Worm (Caenorhabditis elegans): ENCODE measurements around the gene K02B2.6.

The K02B2.6 gene

DNA sequence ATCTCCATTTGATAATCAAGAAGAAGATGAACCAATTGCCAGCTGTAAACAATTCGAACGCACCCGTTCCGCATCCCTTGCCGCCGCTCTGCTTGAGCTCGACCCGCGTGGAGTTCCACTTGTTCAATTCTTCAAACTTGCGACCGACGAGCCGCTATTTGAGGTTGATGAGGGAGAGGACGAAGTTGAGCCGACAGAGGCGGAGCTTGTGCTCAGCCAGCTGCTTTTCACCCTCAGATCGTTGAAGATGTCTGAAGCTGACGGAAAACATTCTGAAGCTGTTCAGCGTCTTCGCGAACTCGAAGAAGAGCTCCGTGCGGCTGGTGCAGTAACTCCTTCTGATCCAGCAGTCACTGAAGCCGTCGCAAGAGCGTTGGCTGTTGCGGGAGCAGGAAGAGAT lies 23.8 kb upstream of the K02B2.6 start:
- TF ChIP-seq nhr-43 (tag; optimal IDR thresholded peaks at IDR 0.05; ENCODE audit: poor library complexity, severe bottlenecking) (no peak), egl-27 (tag; optimal IDR thresholded peaks at IDR 0.05) (no peak), skn-1 (tag; optimal IDR thresholded peaks at IDR 0.05) (no peak), ztf-11 (tag; optimal IDR thresholded peaks at IDR 0.05) (no peak), nhr-23 (tag; optimal IDR thresholded peaks at IDR 0.05) (no peak), pha-4 (tag; optimal IDR thresholded peaks at IDR 0.05) (no peak), fos-1 (tag; optimal IDR thresholded peaks at IDR 0.05) (no peak), sea-2 (GFP tag; optimal IDR thresholded peaks at IDR 0.05) (no peak), pqm-1 (tag; optimal IDR thresholded peaks at IDR 0.05) (no peak), lin-39 (tag; optimal IDR thresholded peaks at IDR 0.05) (no peak), nhr-12 (tag; optimal IDR thresholded peaks at IDR 0.05) (no peak), ceh-16 (tag; optimal IDR thresholded peaks at IDR 0.05) (no peak), elt-2 (tag; optimal IDR thresholded peaks at IDR 0.05) (no peak), nhr-67 (tag; optimal IDR thresholded peaks at IDR 0.05) (no peak), ztf-4 (tag; optimal IDR thresholded peaks at IDR 0.05) (no peak), hmg-11 (tag; optimal IDR thresholded peaks at IDR 0.05) (no peak), aly-2 (tag; optimal IDR thresholded peaks at IDR 0.05) (peak; percentile 1), ama-1 (optimal IDR thresholded peaks at IDR 0.05) (peak; percentile 39)

DNA sequence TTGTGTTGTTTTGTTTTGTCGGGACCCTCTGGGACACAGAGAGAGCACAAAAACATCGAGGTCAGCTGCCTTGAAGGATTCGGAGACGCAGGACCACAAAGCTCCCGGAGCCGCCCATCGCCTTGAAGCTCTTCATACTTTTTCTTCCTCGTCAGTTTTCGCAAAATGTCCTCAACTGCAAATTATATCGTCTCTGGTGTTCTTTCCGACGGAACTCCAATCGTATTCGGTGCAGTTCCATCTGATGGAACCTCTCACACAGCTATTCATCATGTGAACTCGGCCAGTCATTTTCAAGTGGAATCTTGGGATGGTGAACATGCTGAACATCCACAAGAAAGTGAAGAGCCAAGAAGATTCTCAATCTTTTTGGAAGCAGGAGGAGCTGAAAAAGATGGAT lies 23.4 kb upstream of the K02B2.6 start:
- TF ChIP-seq lin-39 (tag; optimal IDR thresholded peaks at IDR 0.05) (peak; percentile 8), aly-2 (tag; optimal IDR thresholded peaks at IDR 0.05) (no peak)

DNA sequence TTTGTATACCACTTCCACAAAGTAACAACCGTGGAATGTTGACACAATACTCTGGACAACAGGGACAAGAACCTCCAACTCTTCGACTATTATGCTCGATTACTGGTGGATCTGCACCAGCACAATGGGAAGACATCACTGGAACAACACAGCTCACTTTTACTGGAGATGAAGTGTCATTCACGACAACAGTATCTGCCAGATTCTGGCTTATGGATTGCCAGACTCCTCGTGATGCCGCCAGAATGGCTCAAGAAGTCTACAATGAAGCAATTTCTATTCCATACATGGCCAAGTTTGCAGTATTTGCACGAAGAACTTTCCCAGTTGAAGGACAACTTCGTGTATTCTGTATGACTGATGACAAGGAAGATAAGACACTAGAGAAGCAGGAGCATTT lies 21.1 kb upstream of the K02B2.6 start:
- TF ChIP-seq ceh-9 (tag; optimal IDR thresholded peaks at IDR 0.05) (no peak), snpc-4 (tag; optimal IDR thresholded peaks at IDR 0.05) (no peak), nhr-76 (tag; optimal IDR thresholded peaks at IDR 0.05) (no peak), egl-27 (tag; optimal IDR thresholded peaks at IDR 0.05) (no peak), fkh-2 (tag; optimal IDR thresholded peaks at IDR 0.05) (no peak), pha-4 (tag; optimal IDR thresholded peaks at IDR 0.05) (no peak), nhr-25 (tag; optimal IDR thresholded peaks at IDR 0.05) (no peak), unc-39 (tag; optimal IDR thresholded peaks at IDR 0.05) (no peak), mml-1 (tag; optimal IDR thresholded peaks at IDR 0.05) (no peak), ama-1 (optimal IDR thresholded peaks at IDR 0.05) (no peak), nhr-23 (tag; optimal IDR thresholded peaks at IDR 0.05) (no peak)

DNA sequence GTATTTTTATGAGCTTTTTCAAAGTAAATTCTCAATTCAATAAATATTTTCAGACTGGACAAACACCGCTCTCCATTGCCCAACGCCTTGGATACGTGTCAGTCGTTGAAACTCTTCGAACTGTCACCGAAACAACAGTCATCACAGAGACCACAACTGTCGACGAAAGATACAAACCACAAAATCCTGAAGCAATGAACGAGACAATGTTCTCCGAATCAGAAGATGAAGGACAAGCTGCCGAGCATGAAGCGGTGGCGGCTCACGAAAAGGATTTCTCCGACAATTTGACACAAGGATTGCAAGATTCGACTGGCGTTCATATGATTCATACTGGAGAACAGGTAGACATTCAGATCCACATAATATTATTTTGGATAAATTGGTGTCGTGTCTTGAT lies 17.7 kb upstream of the K02B2.6 start:
- TF ChIP-seq hmg-11 (tag; optimal IDR thresholded peaks at IDR 0.05) (no peak), daf-12 (tag; optimal IDR thresholded peaks at IDR 0.05) (no peak), pqm-1 (tag; optimal IDR thresholded peaks at IDR 0.05) (no peak), elt-1 (tag; optimal IDR thresholded peaks at IDR 0.05) (no peak), elt-2 (tag; optimal IDR thresholded peaks at IDR 0.05) (no peak), fkh-10 (GFP tag; optimal IDR thresholded peaks at IDR 0.05) (no peak), nhr-77 (tag; optimal IDR thresholded peaks at IDR 0.05) (no peak), ZK546.5 (tag; optimal IDR thresholded peaks at IDR 0.05) (no peak), nhr-28 (tag; optimal IDR thresholded peaks at IDR 0.05) (no peak), lsy-12 (tag; optimal IDR thresholded peaks at IDR 0.05) (no peak), nhr-43 (tag; optimal IDR thresholded peaks at IDR 0.05; ENCODE audit: poor library complexity, severe bottlenecking) (no peak), nhr-67 (tag; optimal IDR thresholded peaks at IDR 0.05) (no peak), ama-1 (optimal IDR thresholded peaks at IDR 0.05) (no peak), ceh-28 (tag; optimal IDR thresholded peaks at IDR 0.05) (no peak), skn-1 (tag; optimal IDR thresholded peaks at IDR 0.05) (no peak)

DNA sequence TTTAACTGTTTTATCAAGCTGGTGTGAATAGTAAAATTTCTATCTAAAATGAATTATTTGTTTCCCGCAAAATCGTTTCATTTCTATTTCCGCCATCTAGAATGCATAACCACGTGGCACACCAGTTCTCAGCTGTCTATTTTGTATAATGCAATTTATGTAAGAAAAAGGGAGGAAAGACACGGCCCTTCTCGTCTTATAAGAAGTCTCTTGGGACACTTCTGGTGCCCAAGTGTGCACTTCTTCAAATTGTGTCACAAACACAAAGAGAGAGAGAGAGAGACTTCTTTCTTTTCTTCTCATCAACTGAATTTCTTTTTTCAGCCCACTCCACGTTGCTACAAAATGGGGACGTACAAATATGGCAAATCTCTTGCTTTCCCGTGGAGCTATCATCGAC lies 15.2 kb upstream of the K02B2.6 start:
- TF ChIP-seq ceh-9 (tag; optimal IDR thresholded peaks at IDR 0.05) (no peak), fkh-10 (GFP tag; optimal IDR thresholded peaks at IDR 0.05) (no peak), ztf-11 (tag; optimal IDR thresholded peaks at IDR 0.05) (no peak), mdl-1 (tag; optimal IDR thresholded peaks at IDR 0.05) (no peak), nhr-237 (tag; optimal IDR thresholded peaks at IDR 0.05) (no peak), nfya-1 (tag; optimal IDR thresholded peaks at IDR 0.05; ENCODE audit: insufficient read depth) (peak; percentile 19), pha-4 (tag; optimal IDR thresholded peaks at IDR 0.05) (no peak), tbx-2 (tag; optimal IDR thresholded peaks at IDR 0.05) (no peak), lin-39 (tag; optimal IDR thresholded peaks at IDR 0.05) (peak; percentile 55)

Measured in whole organism, L3 larva.